Worm (Caenorhabditis elegans): ENCODE data around the gene vps-15.

The vps-15 gene

ce11 chrII:11954208-11954607, 38.6 kb upstream of the vps-15 start, which contains the start of gene W03C9.6:
W03C9.6 (plus strand) TSS chrII:11954508.
- TF ChIP-seq nhr-28 (tag; optimal IDR thresholded peaks at IDR 0.05) (no peak), nhr-76 (tag; optimal IDR thresholded peaks at IDR 0.05) (no peak), ceh-82 (tag; optimal IDR thresholded peaks at IDR 0.05) (no peak), egl-5 (tag; optimal IDR thresholded peaks at IDR 0.05) (no peak), R02D3.7 (tag; optimal IDR thresholded peaks at IDR 0.05) (no peak), elt-1 (tag; optimal IDR thresholded peaks at IDR 0.05) (no peak), zag-1 (tag; optimal IDR thresholded peaks at IDR 0.05) (no peak), pha-4 (tag; optimal IDR thresholded peaks at IDR 0.05) (no peak), snpc-4 (tag; optimal IDR thresholded peaks at IDR 0.05) (no peak), ceh-28 (tag; optimal IDR thresholded peaks at IDR 0.05) (no peak), lin-39 (tag; optimal IDR thresholded peaks at IDR 0.05) (no peak), ama-1 (optimal IDR thresholded peaks at IDR 0.05) (no peak), unc-39 (tag; optimal IDR thresholded peaks at IDR 0.05) (no peak), unc-62 (GFP tag; optimal IDR thresholded peaks at IDR 0.05) (no peak), skn-1 (tag; optimal IDR thresholded peaks at IDR 0.05) (no peak), fos-1 (tag; optimal IDR thresholded peaks at IDR 0.05) (no peak)

ce11 chrII:11952963-11953362, 37.3 kb upstream of the vps-15 start:
- TF ChIP-seq fos-1 (tag; optimal IDR thresholded peaks at IDR 0.05) (no peak), nhr-76 (tag; optimal IDR thresholded peaks at IDR 0.05) (no peak), ceh-9 (tag; optimal IDR thresholded peaks at IDR 0.05) (no peak)

ce11 chrII:11948459-11948858, 32.8 kb upstream of the vps-15 start, which contains the start of gene W03C9.8:
W03C9.8 (plus strand) TSS chrII:11948759.
- TF ChIP-seq ama-1 (optimal IDR thresholded peaks at IDR 0.05), result no peak

- TF ChIP-seq tbx-2 (tag; optimal IDR thresholded peaks at IDR 0.05) (no peak), elt-2 (tag; optimal IDR thresholded peaks at IDR 0.05) (peak; percentile 24)
These were observed 20.7 kb upstream of the vps-15 start for ce11 chrII:11936393-11936792.

ce11 chrII:11935266-11935665, 19.6 kb upstream of the vps-15 start, which contains the start of gene lin-29:
lin-29 (minus strand) TSS chrII:11935343.
- no peak for TF ChIP-seq unc-39 (tag; optimal IDR thresholded peaks at IDR 0.05)
- no peak for TF ChIP-seq ceh-16 (tag; optimal IDR thresholded peaks at IDR 0.05)
- no peak for TF ChIP-seq ceh-82 (tag; optimal IDR thresholded peaks at IDR 0.05)
- no peak for TF ChIP-seq nhr-77 (tag; optimal IDR thresholded peaks at IDR 0.05)
- no peak for TF ChIP-seq unc-62 (GFP tag; optimal IDR thresholded peaks at IDR 0.05)
- no peak for TF ChIP-seq snpc-4 (tag; optimal IDR thresholded peaks at IDR 0.05)
- TF ChIP-seq nhr-25 (tag; optimal IDR thresholded peaks at IDR 0.05), result no peak
- TF ChIP-seq mdl-1 (tag; optimal IDR thresholded peaks at IDR 0.05), result no peak
- TF ChIP-seq ztf-11 (tag; optimal IDR thresholded peaks at IDR 0.05), result no peak
- no peak for TF ChIP-seq daf-12 (tag; optimal IDR thresholded peaks at IDR 0.05)
- TF ChIP-seq pha-4 (tag; optimal IDR thresholded peaks at IDR 0.05), result no peak
- TF ChIP-seq eor-1 (tag; optimal IDR thresholded peaks at IDR 0.05), result no peak
- no peak for TF ChIP-seq pqm-1 (tag; optimal IDR thresholded peaks at IDR 0.05)
- TF ChIP-seq ceh-28 (tag; optimal IDR thresholded peaks at IDR 0.05), result no peak

ce11 chrII:11930132-11930531, 14.5 kb upstream of the vps-15 start:
- no peak for TF ChIP-seq mml-1 (tag; optimal IDR thresholded peaks at IDR 0.05)
- no peak for TF ChIP-seq nhr-11 (tag; optimal IDR thresholded peaks at IDR 0.05)
- no peak for TF ChIP-seq eor-1 (tag; optimal IDR thresholded peaks at IDR 0.05)
- TF ChIP-seq lsy-12 (tag; optimal IDR thresholded peaks at IDR 0.05), result no peak
- no peak for TF ChIP-seq daf-12 (tag; optimal IDR thresholded peaks at IDR 0.05)
- TF ChIP-seq nhr-23 (tag; optimal IDR thresholded peaks at IDR 0.05), result no peak
- TF ChIP-seq nhr-77 (tag; optimal IDR thresholded peaks at IDR 0.05), result no peak
- no peak for TF ChIP-seq fos-1 (tag; optimal IDR thresholded peaks at IDR 0.05)
- no peak for TF ChIP-seq nhr-67 (tag; optimal IDR thresholded peaks at IDR 0.05)
- no peak for TF ChIP-seq ZK546.5 (tag; optimal IDR thresholded peaks at IDR 0.05)

- TF ChIP-seq mdl-1 (tag; optimal IDR thresholded peaks at IDR 0.05) (no peak), mml-1 (tag; optimal IDR thresholded peaks at IDR 0.05) (no peak), ztf-11 (tag; optimal IDR thresholded peaks at IDR 0.05) (no peak), nhr-67 (tag; optimal IDR thresholded peaks at IDR 0.05) (no peak), nhr-77 (tag; optimal IDR thresholded peaks at IDR 0.05) (no peak), skn-1 (tag; optimal IDR thresholded peaks at IDR 0.05) (no peak), egl-27 (tag; optimal IDR thresholded peaks at IDR 0.05) (peak; percentile 15), lsy-12 (tag; optimal IDR thresholded peaks at IDR 0.05) (peak; percentile 50), daf-12 (tag; optimal IDR thresholded peaks at IDR 0.05) (no peak), nhr-25 (tag; optimal IDR thresholded peaks at IDR 0.05) (peak; percentile 90), nfya-1 (tag; optimal IDR thresholded peaks at IDR 0.05; ENCODE audit: insufficient read depth) (no peak), unc-62 (GFP tag; optimal IDR thresholded peaks at IDR 0.05) (no peak), snpc-4 (tag; optimal IDR thresholded peaks at IDR 0.05) (no peak), elt-2 (tag; optimal IDR thresholded peaks at IDR 0.05) (no peak), hmg-11 (tag; optimal IDR thresholded peaks at IDR 0.05) (no peak), nhr-23 (tag; optimal IDR thresholded peaks at IDR 0.05) (peak; percentile 41)
These were observed 13.1 kb upstream of the vps-15 start for ce11 chrII:11928752-11929151.

Measured in whole organism, L3 larva.